Fruit fly (Drosophila melanogaster): ENCODE data around the gene CheB93b.

The CheB93b gene

dm6 chr3R:21440102-21440501 is 31.2 kb downstream of the CheB93b start:
- no peak for TF ChIP-seq achi (GFP tag; optimal IDR thresholded peaks at IDR 0.05)
- no peak for TF ChIP-seq CG34406 (GFP tag; optimal IDR thresholded peaks at IDR 0.05)
- no peak for TF ChIP-seq OdsH (GFP tag; optimal IDR thresholded peaks at IDR 0.05)
- no peak for TF ChIP-seq Gug (GFP tag; IDR thresholded peaks at IDR 0.05)
- no peak for TF ChIP-seq Eip75B (GFP tag; optimal IDR thresholded peaks at IDR 0.05)
- TF ChIP-seq dac (GFP tag; optimal IDR thresholded peaks at IDR 0.05) = no peak
- no peak for TF ChIP-seq salr (GFP tag; optimal IDR thresholded peaks at IDR 0.05)
- no peak for TF ChIP-seq cyc (GFP tag; optimal IDR thresholded peaks at IDR 0.05)

dm6 chr3R:21440760-21441159 is 31.8 kb downstream of the CheB93b start:
- TF ChIP-seq fd85E (GFP tag; optimal IDR thresholded peaks at IDR 0.05) (no peak), CG10669 (GFP tag; optimal IDR thresholded peaks at IDR 0.05) (no peak), OdsH (GFP tag; optimal IDR thresholded peaks at IDR 0.05) (no peak), pdm3 (GFP tag; optimal IDR thresholded peaks at IDR 0.05) (no peak), Ets21C (GFP tag; optimal IDR thresholded peaks at IDR 0.05) (no peak), CG6163 (GFP tag; IDR thresholded peaks at IDR 0.05) (no peak), CG31627 (GFP tag; optimal IDR thresholded peaks at IDR 0.05) (no peak), ss (GFP tag; optimal IDR thresholded peaks at IDR 0.05) (no peak)

- TF ChIP-seq Smox (GFP tag; optimal IDR thresholded peaks at IDR 0.05) = no peak
- no peak for TF ChIP-seq spab (GFP tag; optimal IDR thresholded peaks at IDR 0.05)
- TF ChIP-seq CG10669 (GFP tag; optimal IDR thresholded peaks at IDR 0.05) = no peak
- TF ChIP-seq CG15336 (GFP tag; IDR thresholded peaks at IDR 0.05) = no peak
- no peak for TF ChIP-seq dac (GFP tag; optimal IDR thresholded peaks at IDR 0.05)
- no peak for TF ChIP-seq CG8632 (GFP tag; optimal IDR thresholded peaks at IDR 0.05)
- no peak for TF ChIP-seq CG11294 (GFP tag; IDR thresholded peaks at IDR 0.05)
- TF ChIP-seq Hr39 (GFP tag; optimal IDR thresholded peaks at IDR 0.05) = no peak
- TF ChIP-seq CG6163 (GFP tag; IDR thresholded peaks at IDR 0.05) = no peak
- no peak for TF ChIP-seq CG9139 (GFP tag; optimal IDR thresholded peaks at IDR 0.05)
- no peak for TF ChIP-seq esn (GFP tag; optimal IDR thresholded peaks at IDR 0.05)
Measured at dm6 chr3R:21445327-21445726, 36.4 kb downstream of the CheB93b start.

- peak; percentile 35 for TF ChIP-seq dsx (GFP tag; optimal IDR thresholded peaks at IDR 0.05; ENCODE audit: poor library complexity, severe bottlenecking)
- TF ChIP-seq CG10669 (GFP tag; optimal IDR thresholded peaks at IDR 0.05) = no peak
- TF ChIP-seq CG6808 (GFP tag; optimal IDR thresholded peaks at IDR 0.05) = peak; percentile 49
- TF ChIP-seq CG6163 (GFP tag; IDR thresholded peaks at IDR 0.05) = peak; percentile 33; the same call in 1 of the 3 replicates
- no peak for TF ChIP-seq CG9139 (GFP tag; optimal IDR thresholded peaks at IDR 0.05)
- TF ChIP-seq CG6792 (GFP tag; optimal IDR thresholded peaks at IDR 0.05) = no peak
- TF ChIP-seq pdm3 (GFP tag; optimal IDR thresholded peaks at IDR 0.05) = no peak
- TF ChIP-seq topi (GFP tag; optimal IDR thresholded peaks at IDR 0.05) = no peak
- no peak for TF ChIP-seq CG3032 (tag; optimal IDR thresholded peaks at IDR 0.05)
- TF ChIP-seq Gug (GFP tag; IDR thresholded peaks at IDR 0.05) = no peak
- no peak for TF ChIP-seq esn (GFP tag; optimal IDR thresholded peaks at IDR 0.05)
- TF ChIP-seq lz (GFP tag; optimal IDR thresholded peaks at IDR 0.05) = no peak
- TF ChIP-seq fd59A (GFP tag; optimal IDR thresholded peaks at IDR 0.05) = no peak
- no peak for TF ChIP-seq CG7368 (GFP tag; optimal IDR thresholded peaks at IDR 0.05)
- peak; percentile 49 for TF ChIP-seq vri (GFP tag; optimal IDR thresholded peaks at IDR 0.05)
Measured at dm6 chr3R:21446334-21446733, 37.4 kb downstream of the CheB93b start, which contains the start of gene lbe. lbe (minus strand) TSS chr3R:21446537.

- no peak for TF ChIP-seq Eip75B (GFP tag; optimal IDR thresholded peaks at IDR 0.05)
- no peak for TF ChIP-seq svp (GFP tag)
- TF ChIP-seq CG8632 (GFP tag; optimal IDR thresholded peaks at IDR 0.05) = no peak
- no peak for TF ChIP-seq salr (GFP tag; optimal IDR thresholded peaks at IDR 0.05)
- no peak for TF ChIP-seq CG6808 (GFP tag; optimal IDR thresholded peaks at IDR 0.05)
- TF ChIP-seq Gug (GFP tag; IDR thresholded peaks at IDR 0.05) = no peak
- no peak for TF ChIP-seq Ets96B (tag; optimal IDR thresholded peaks at IDR 0.05)
- no peak for TF ChIP-seq Eip93F (GFP tag; optimal IDR thresholded peaks at IDR 0.05)
- no peak for TF ChIP-seq Hr4 (GFP tag; optimal IDR thresholded peaks at IDR 0.05)
- TF ChIP-seq CG10669 (GFP tag; optimal IDR thresholded peaks at IDR 0.05) = no peak
- TF ChIP-seq fd85E (GFP tag; optimal IDR thresholded peaks at IDR 0.05) = no peak
- no peak for TF ChIP-seq CG11762 (GFP tag; optimal IDR thresholded peaks at IDR 0.05; ENCODE audit: insufficient read depth)
- TF ChIP-seq Lpt (GFP tag; optimal IDR thresholded peaks at IDR 0.05) = no peak
Measured at dm6 chr3R:21447656-21448055, 38.7 kb downstream of the CheB93b start.

Data from whole organism, prepupa.